Worm (Caenorhabditis elegans) whole organism, L2 larva: ENCODE data around the gene F31F6.1.

Experiments used
- C34F6.9 ChIP-seq: fragments of 150-350 bp; optimal IDR thresholded peaks from 2 replicates; lab custom pipeline; 2014; ENCODE audit warnings: missing biosample characterization, missing genetic modification characterization
- F13H6.1 ChIP-seq: sonication (generic microtip); optimal IDR thresholded peaks from 2 replicates; lab custom pipeline; 2016; ENCODE audit warnings: missing genetic modification characterization, missing compliant biosample characterization
- R02D3.7 ChIP-seq: fragments of 150-350 bp; optimal IDR thresholded peaks from 2 replicates; lab custom pipeline; 2014; ENCODE audit warnings: missing biosample characterization, missing genetic modification characterization
- Y55F3AM.14 ChIP-seq: fragments of 200-800 bp; sonication (Bioruptor generic); optimal IDR thresholded peaks from 2 replicates; lab custom pipeline; 2018; ENCODE audit warnings: mild to moderate bottlenecking, missing genetic modification characterization, missing compliant biosample characterization
- ZK546.5 ChIP-seq: sonication (generic microtip); optimal IDR thresholded peaks from 2 replicates; lab custom pipeline; 2017; ENCODE audit warnings: missing biosample characterization, missing genetic modification characterization
- alr-1 ChIP-seq: fragments of 150-350 bp; optimal IDR thresholded peaks from 2 replicates; lab custom pipeline; 2014; ENCODE audit warnings: missing biosample characterization, missing genetic modification characterization
- aly-2 ChIP-seq: fragments of 150-350 bp; optimal IDR thresholded peaks from 2 replicates; lab custom pipeline; 2014; ENCODE audit warnings: missing biosample characterization, missing genetic modification characterization
- ama-1 ChIP-seq: fragments of 150-350 bp; optimal IDR thresholded peaks from 2 replicates; lab custom pipeline; 2018; ENCODE audit warnings: inconsistent platforms
- blmp-1 ChIP-seq: sonication (generic microtip); optimal IDR thresholded peaks from 2 replicates; lab custom pipeline; 2017; ENCODE audit warnings: missing genetic modification characterization, mild to moderate bottlenecking, missing compliant biosample characterization, antibody characterized with exemption, moderate library complexity; ENCODE audit not compliant: insufficient read depth
- ceh-16 ChIP-seq: fragments of 150-350 bp; optimal IDR thresholded peaks from 2 replicates; lab custom pipeline; 2014; ENCODE audit warnings: missing biosample characterization, missing genetic modification characterization
- ceh-82 ChIP-seq: fragments of 150-350 bp; optimal IDR thresholded peaks from 2 replicates; lab custom pipeline; 2014; ENCODE audit warnings: missing biosample characterization, missing genetic modification characterization
- crh-2 ChIP-seq: sonication (generic microtip); optimal IDR thresholded peaks from 2 replicates; lab custom pipeline; 2017; ENCODE audit warnings: missing biosample characterization, missing genetic modification characterization
- dmd-4 ChIP-seq: sonication (generic microtip); optimal IDR thresholded peaks from 2 replicates; lab custom pipeline; 2017; ENCODE audit warnings: missing biosample characterization, missing genetic modification characterization
- egl-27 ChIP-seq: sonication (generic microtip); optimal IDR thresholded peaks from 3 replicates; lab custom pipeline; 2017; ENCODE audit warnings: missing biosample characterization, missing genetic modification reagents, missing genetic modification characterization
- elt-1 ChIP-seq: fragments of 150-350 bp; optimal IDR thresholded peaks from 2 replicates; lab custom pipeline; 2014; ENCODE audit warnings: missing biosample characterization, missing genetic modification characterization
- fos-1 ChIP-seq: fragments of 150-350 bp; optimal IDR thresholded peaks from 2 replicates; lab custom pipeline; 2014; ENCODE audit warnings: missing biosample characterization, missing genetic modification characterization
- gmeb-1 ChIP-seq: fragments of 150-350 bp; optimal IDR thresholded peaks from 2 replicates; lab custom pipeline; 2014; ENCODE audit warnings: missing biosample characterization, missing genetic modification characterization
- lin-11 ChIP-seq: fragments of 150-350 bp; sonication (generic microtip); optimal IDR thresholded peaks from 2 replicates; lab custom pipeline; 2014; ENCODE audit warnings: missing biosample characterization, missing genetic modification characterization, inconsistent platforms, mixed read lengths
- lin-13 ChIP-seq: fragments of 150-350 bp; optimal IDR thresholded peaks from 2 replicates; lab custom pipeline; 2014; ENCODE audit warnings: missing biosample characterization, missing genetic modification reagents, missing genetic modification characterization
- lin-39 ChIP-seq: fragments of 150-350 bp; optimal IDR thresholded peaks from 2 replicates; lab custom pipeline; 2014; ENCODE audit warnings: missing biosample characterization, missing genetic modification reagents, missing genetic modification characterization
- lsy-2 ChIP-seq, 2 experiments: fragments of 150-350 bp in 1 of 2; sonication (generic microtip) in 1 of 2; optimal IDR thresholded peaks; 2 replicates each; lab custom pipeline; 2014 to 2017; ENCODE audit warnings: missing biosample characterization in 2 of 2, missing genetic modification characterization in 2 of 2
- mab-5 ChIP-seq: fragments of 150-350 bp; optimal IDR thresholded peaks from 2 replicates; lab custom pipeline; 2014; ENCODE audit warnings: missing biosample characterization, missing genetic modification characterization
- mbf-1 ChIP-seq: sonication (generic microtip); optimal IDR thresholded peaks from 2 replicates; lab custom pipeline; 2017; ENCODE audit warnings: missing biosample characterization, missing genetic modification characterization
- mdl-1 ChIP-seq, 2 experiments: fragments of 150-350 bp in 1 of 2; sonication (generic microtip) in 1 of 2; optimal IDR thresholded peaks; 2 replicates each; lab custom pipeline; 2017; ENCODE audit warnings: missing biosample characterization in 2 of 2, missing genetic modification characterization in 2 of 2
- nhr-21 ChIP-seq: fragments of 150-350 bp; optimal IDR thresholded peaks from 2 replicates; lab custom pipeline; 2014; ENCODE audit warnings: missing biosample characterization, missing genetic modification characterization
- nhr-23 ChIP-seq: fragments of 150-350 bp; optimal IDR thresholded peaks from 2 replicates; lab custom pipeline; 2014; ENCODE audit warnings: missing biosample characterization, missing genetic modification reagents, missing genetic modification characterization
- nhr-237 ChIP-seq: fragments of 150-350 bp; optimal IDR thresholded peaks from 2 replicates; lab custom pipeline; 2014; ENCODE audit warnings: missing biosample characterization, missing genetic modification characterization
- nhr-6 ChIP-seq: fragments of 150-350 bp; optimal IDR thresholded peaks from 2 replicates; lab custom pipeline; 2014; ENCODE audit warnings: missing biosample characterization, missing genetic modification characterization
- nhr-77 ChIP-seq: fragments of 150-350 bp; optimal IDR thresholded peaks from 2 replicates; lab custom pipeline; 2014; ENCODE audit warnings: missing biosample characterization, missing genetic modification characterization
- peb-1 ChIP-seq: fragments of 150-350 bp; optimal IDR thresholded peaks from 2 replicates; lab custom pipeline; 2014; ENCODE audit warnings: missing biosample characterization, missing genetic modification characterization
- sem-4 ChIP-seq: fragments of 150-350 bp; optimal IDR thresholded peaks from 2 replicates; lab custom pipeline; 2014; ENCODE audit warnings: missing biosample characterization, missing genetic modification reagents, missing genetic modification characterization
- sma-3 ChIP-seq: sonication (generic microtip); optimal IDR thresholded peaks from 2 replicates; lab custom pipeline; 2016; ENCODE audit warnings: missing genetic modification reagents, missing genetic modification characterization, missing compliant biosample characterization
- sma-9 ChIP-seq, 2 experiments: fragments of 150-350 bp in 1 of 2; sonication (generic microtip) in 1 of 2; optimal IDR thresholded peaks; 2 replicates each; lab custom pipeline; 2014 to 2016; ENCODE audit warnings: missing genetic modification characterization in 2 of 2, mild to moderate bottlenecking in 1 of 2, missing biosample characterization in 1 of 2, missing compliant biosample characterization in 1 of 2, missing genetic modification reagents in 1 of 2, moderate library complexity in 1 of 2
- snpc-4 ChIP-seq: fragments of 150-350 bp; optimal IDR thresholded peaks from 2 replicates; lab custom pipeline; 2014; ENCODE audit warnings: missing biosample characterization, missing genetic modification characterization
- unc-39 ChIP-seq: fragments of 150-350 bp; optimal IDR thresholded peaks from 2 replicates; lab custom pipeline; 2014; ENCODE audit warnings: missing biosample characterization, missing genetic modification characterization
- unc-55 ChIP-seq: fragments of 150-350 bp; sonication (generic microtip); optimal IDR thresholded peaks from 3 replicates; lab custom pipeline; 2014; ENCODE audit warnings: missing biosample characterization, missing genetic modification reagents, missing genetic modification characterization
- zag-1 ChIP-seq: fragments of 150-350 bp; optimal IDR thresholded peaks from 2 replicates; lab custom pipeline; 2014; ENCODE audit warnings: missing biosample characterization, missing genetic modification characterization
- ztf-1 ChIP-seq: fragments of 200-800 bp; sonication (Bioruptor generic); conservative IDR thresholded peaks from 2 replicates; pipeline ENCODE4 v1.3.6; 2022; ENCODE audit warnings: missing genetic modification characterization, missing compliant biosample characterization
- ztf-11 ChIP-seq: sonication (generic microtip); optimal IDR thresholded peaks from 2 replicates; lab custom pipeline; 2017; ENCODE audit warnings: missing biosample characterization, missing genetic modification characterization
- ztf-4 ChIP-seq: fragments of 150-350 bp; optimal IDR thresholded peaks from 2 replicates; lab custom pipeline; 2014; ENCODE audit warnings: missing biosample characterization, missing genetic modification characterization

The F31F6.1 gene

DNA sequence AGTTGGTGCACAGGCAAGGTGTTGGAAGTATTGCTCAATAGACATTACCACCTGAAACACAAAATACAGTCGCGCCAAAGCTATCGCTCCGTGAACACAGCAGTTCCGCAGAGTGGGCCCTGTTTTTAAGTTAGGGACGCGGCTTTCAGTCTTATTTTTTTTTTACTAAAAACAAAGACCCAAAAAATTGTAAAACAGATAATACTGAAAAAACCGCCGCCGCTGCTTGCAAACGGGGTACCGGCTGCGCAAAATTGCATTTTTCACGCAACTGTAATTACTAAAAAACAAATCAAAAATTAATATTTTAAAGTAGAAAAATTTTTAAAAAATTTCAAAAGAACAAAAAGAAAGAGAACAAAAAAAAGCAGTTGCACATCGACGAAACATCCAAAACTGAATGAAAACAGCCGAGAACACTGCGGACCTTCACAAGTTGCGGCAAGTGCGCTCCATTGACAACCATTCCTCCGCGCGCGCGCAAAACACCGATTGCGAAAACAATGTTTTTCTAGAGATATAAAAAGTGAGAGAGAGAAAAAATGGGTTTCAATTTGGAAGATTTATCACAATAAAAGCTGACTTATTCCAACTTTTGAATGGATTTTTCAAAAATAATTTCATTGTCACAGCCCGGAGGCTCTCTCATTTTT is 4.8 kb upstream of the F31F6.1 start, which contains the start of gene F31F6.3:
Gene F31F6.3, minus strand, starts transcription at position 51 of the 653 bp plus-strand sequence.
- TF ChIP-seq fos-1 (tag; lab: Kevin White, UChicago) (no peak), nhr-21 (tag; lab: Kevin White, UChicago) (no peak), alr-1 (tag; lab: Kevin White, UChicago) (no peak), egl-27 (tag; lab: Kevin White, UChicago) (no peak), ztf-11 (tag; lab: Kevin White, UChicago) (no peak), aly-2 (tag; lab: Kevin White, UChicago) (no peak)
- TF ChIP-seq, all 48 proteins: peak for 0

DNA sequence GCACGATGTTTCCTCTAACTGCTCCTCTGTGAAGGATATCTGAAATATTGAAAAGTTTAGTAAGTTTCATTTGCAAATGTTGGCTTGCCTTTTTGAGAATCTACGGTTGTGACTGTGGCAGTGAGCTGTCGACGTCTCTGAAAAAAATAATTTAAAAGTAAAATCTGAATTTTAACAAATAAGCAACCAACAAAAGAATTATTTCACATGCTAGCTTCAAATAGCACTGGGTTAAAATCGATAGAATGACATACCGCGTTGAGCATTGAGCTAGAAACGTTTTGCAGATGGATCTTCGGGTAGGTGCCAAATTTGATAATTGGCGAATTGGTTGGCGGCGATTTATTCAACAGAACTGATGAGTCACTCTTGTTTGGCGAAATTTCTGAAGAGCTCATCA is 3.7 kb upstream of the F31F6.1 start, which contains the start of gene F31F6.2:
Gene F31F6.2, minus strand, starts transcription at position 101 of the 400 bp plus-strand sequence.
- no peak for TF ChIP-seq lin-13 (GFP tag; lab: Kevin White, UChicago)
- no peak for TF ChIP-seq egl-27 (tag; lab: Kevin White, UChicago)
- TF ChIP-seq zag-1 (tag; lab: Kevin White, UChicago), result no peak
- TF ChIP-seq Y55F3AM.14, result no peak
- TF ChIP-seq lin-11 (tag; lab: Kevin White, UChicago), result no peak
- TF ChIP-seq nhr-237 (tag; lab: Kevin White, UChicago), result no peak
- TF ChIP-seq sma-3 (GFP tag; lab: Kevin White, UChicago), result no peak
- TF ChIP-seq unc-39, result no peak
- no peak for TF ChIP-seq R02D3.7 (tag; lab: Kevin White, UChicago)
- no peak for TF ChIP-seq gmeb-1 (tag; lab: Kevin White, UChicago)
- TF ChIP-seq sem-4 (tag; lab: Kevin White, UChicago), result no peak

DNA sequence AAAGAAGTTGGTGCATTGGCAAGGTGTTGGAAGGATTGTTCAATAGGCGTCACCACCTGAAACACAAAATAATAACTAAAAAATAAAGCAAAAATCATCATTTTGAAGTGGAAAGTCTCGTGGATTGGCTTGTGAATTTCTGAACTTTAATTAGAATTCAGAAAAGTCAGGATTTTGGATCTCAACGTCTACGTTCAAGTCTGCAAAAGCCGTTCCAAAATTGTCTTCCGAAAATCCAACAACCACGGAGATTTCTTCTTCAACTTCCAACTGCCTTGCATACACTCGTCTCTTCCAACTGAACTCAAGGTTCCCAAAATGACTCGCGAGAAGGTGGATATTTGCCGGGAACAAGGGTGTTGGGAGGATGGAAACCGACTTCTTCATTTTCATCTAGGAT is 2.4 kb downstream of the F31F6.1 start, which contains the start of gene C27C12.3:
Gene C27C12.3, minus strand, starts transcription at position 101 of the 400 bp plus-strand sequence.
- TF ChIP-seq ama-1 (lab: Kevin White, UChicago) (no peak), lin-11 (tag; lab: Kevin White, UChicago) (no peak), unc-55 (GFP tag; lab: Kevin White, UChicago) (no peak), peb-1 (tag; lab: Kevin White, UChicago) (no peak), nhr-6 (no peak)

DNA sequence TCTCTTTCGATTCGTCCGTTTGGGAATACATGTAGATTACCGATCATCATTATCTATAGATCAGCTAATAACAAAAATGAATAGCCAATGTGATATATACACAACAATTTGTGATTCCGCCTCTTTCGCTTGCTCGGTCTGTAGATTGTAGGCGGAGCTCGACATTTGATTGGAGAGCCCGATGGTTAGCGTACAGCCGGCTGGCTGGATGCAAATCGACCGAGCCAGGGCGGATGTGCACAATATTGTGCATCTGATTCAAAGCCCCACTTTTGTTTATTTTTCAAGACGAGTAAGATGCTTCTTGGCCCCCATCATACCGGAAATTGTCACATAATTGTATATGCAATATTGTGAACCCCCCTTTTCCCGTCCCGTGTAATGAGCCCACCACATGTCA is 6.3 kb downstream of the F31F6.1 start, which contains the start of gene dmd-4:
Gene dmd-4, minus strand, starts transcription at position 101 of the 400 bp plus-strand sequence.
- no peak for TF ChIP-seq ztf-11 (tag; lab: Kevin White, UChicago)
- no peak for TF ChIP-seq R02D3.7 (tag; lab: Kevin White, UChicago)
- no peak for TF ChIP-seq aly-2 (tag; lab: Kevin White, UChicago)
- no peak for TF ChIP-seq nhr-237 (tag; lab: Kevin White, UChicago)
- TF ChIP-seq lin-39 (tag; lab: Kevin White, UChicago), result no peak
- no peak for TF ChIP-seq ztf-4
- no peak for TF ChIP-seq ztf-1 (GFP tag; lab: Robert Waterston, UW)
- TF ChIP-seq F13H6.1 (tag; lab: Kevin White, UChicago), result no peak
- no peak for TF ChIP-seq ZK546.5
- TF ChIP-seq mbf-1 (tag; lab: Kevin White, UChicago), result no peak
- no peak for TF ChIP-seq ceh-16 (tag; lab: Kevin White, UChicago)
- no peak for TF ChIP-seq sem-4 (tag; lab: Kevin White, UChicago)
- no peak for TF ChIP-seq ceh-82 (tag; lab: Kevin White, UChicago)
- TF ChIP-seq mdl-1 (tag; optimal IDR thresholded peaks at IDR 0.05; lab: Kevin White, UChicago), result no peak
- TF ChIP-seq egl-27 (tag; lab: Kevin White, UChicago), result no peak
- TF ChIP-seq alr-1 (tag; lab: Kevin White, UChicago), result no peak
- no peak for TF ChIP-seq blmp-1
- no peak for TF ChIP-seq peb-1 (tag; lab: Kevin White, UChicago)
- TF ChIP-seq, all 48 proteins: peak for 0

DNA sequence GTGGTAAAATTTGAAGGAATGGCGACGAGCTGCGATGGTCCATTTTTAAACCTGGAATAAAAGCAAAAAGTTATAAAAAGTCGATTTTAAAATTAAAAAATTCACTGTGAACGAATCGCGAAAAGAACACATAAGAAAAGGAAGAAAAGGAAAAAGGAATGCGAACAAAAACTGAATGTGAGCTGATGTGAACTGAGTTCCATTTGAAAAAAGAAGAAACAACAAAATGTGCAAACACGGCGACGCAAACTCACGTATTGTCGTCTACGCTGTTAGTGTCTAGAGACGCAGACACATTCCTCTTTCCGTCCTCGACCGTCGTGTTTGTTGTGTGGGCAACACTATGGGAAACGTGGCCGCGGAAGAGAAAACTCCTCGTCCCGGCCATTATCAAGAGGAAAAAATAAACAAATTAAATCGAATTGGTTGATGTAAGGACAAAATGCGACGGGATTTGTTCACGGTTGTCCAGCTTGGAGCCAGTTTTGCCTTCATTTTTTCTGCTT is 14.3 kb downstream of the F31F6.1 start, which contains the start of the genes C27C12.1 and C27C12.4:
Gene C27C12.1, minus strand, starts transcription at position 51 of the 506 bp plus-strand sequence.
Gene C27C12.4, plus strand, starts transcription at position 375 of the 506 bp plus-strand sequence.
- TF ChIP-seq ceh-16 (tag; lab: Kevin White, UChicago), result peak; percentile 73
- TF ChIP-seq lin-13 (GFP tag; lab: Kevin White, UChicago), result peak; percentile 89
- peak; percentile 96 for TF ChIP-seq unc-55 (GFP tag; lab: Kevin White, UChicago)
- TF ChIP-seq C34F6.9 (tag; lab: Kevin White, UChicago), result peak; percentile 91
- no peak for TF ChIP-seq elt-1 (tag; lab: Kevin White, UChicago)
- peak; percentile 70 for TF ChIP-seq snpc-4 (tag; lab: Kevin White, UChicago)
- TF ChIP-seq mdl-1 (tag; optimal IDR thresholded peaks at IDR 0.05; lab: Kevin White, UChicago), result peak; percentile 19 to 61
- TF ChIP-seq nhr-237 (tag; lab: Kevin White, UChicago), result no peak
- TF ChIP-seq nhr-23, result no peak
- peak; percentile 44 for TF ChIP-seq Y55F3AM.14
- TF ChIP-seq dmd-4 (tag; lab: Kevin White, UChicago), result no peak
- TF ChIP-seq sma-9 (GFP tag; optimal IDR thresholded peaks at IDR 0.05; lab: Kevin White, UChicago), result peak; percentile 90
- no peak for TF ChIP-seq sma-9 (tag; optimal IDR thresholded peaks at IDR 0.05; lab: Kevin White, UChicago)
- peak; percentile 82 for TF ChIP-seq mab-5
- TF ChIP-seq gmeb-1 (tag; lab: Kevin White, UChicago), result peak; percentile 83
- no peak for TF ChIP-seq ztf-1 (GFP tag; lab: Robert Waterston, UW)
- peak; percentile 81 for TF ChIP-seq zag-1 (tag; lab: Kevin White, UChicago)
- TF ChIP-seq ztf-4, result peak; percentile 89
- TF ChIP-seq lsy-2 (tag; optimal IDR thresholded peaks at IDR 0.05; lab: Kevin White, UChicago), result peak; percentile 64 to 89
- peak; percentile 69 for TF ChIP-seq blmp-1
- no peak for TF ChIP-seq lin-39 (tag; lab: Kevin White, UChicago)
- peak; percentile 92 for TF ChIP-seq crh-2 (tag; lab: Kevin White, UChicago)
- TF ChIP-seq nhr-77 (tag; lab: Kevin White, UChicago), result peak; percentile 43
- TF ChIP-seq F13H6.1 (tag; lab: Kevin White, UChicago), result peak; percentile 92
- peak; percentile 36 for TF ChIP-seq ceh-82 (tag; lab: Kevin White, UChicago)
